Fruit fly (Drosophila melanogaster): ENCODE data around the gene mRpL55.
A peak's percentile ranks its signal among the peaks of the same experiment; 100 is the strongest.

The mRpL55 gene

DNA sequence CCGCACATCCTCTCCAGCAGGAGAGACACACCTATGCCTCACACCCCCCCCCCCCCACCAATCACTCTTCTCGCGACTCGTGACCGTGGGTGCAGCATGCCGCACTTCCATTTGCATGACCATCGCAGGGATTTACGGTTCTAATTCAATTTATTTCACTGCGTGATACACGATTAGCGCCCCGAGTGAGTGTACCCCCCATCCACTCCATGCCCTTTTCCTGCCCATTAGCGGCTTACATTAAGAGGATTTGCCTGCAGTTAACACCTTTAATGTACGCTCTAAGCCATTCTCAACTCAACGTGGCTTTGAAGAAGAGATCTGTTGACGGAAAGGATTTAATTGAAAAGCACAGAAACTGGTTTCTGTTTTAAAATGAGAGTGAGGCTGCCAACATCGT lies 42.2 kb downstream of the mRpL55 start:
- no peak for TF ChIP-seq brk (GFP tag; optimal IDR thresholded peaks at IDR 0.05)
- TF ChIP-seq tai (GFP tag; optimal IDR thresholded peaks at IDR 0.05) = no peak
- TF ChIP-seq lola (GFP tag; optimal IDR thresholded peaks at IDR 0.05) = no peak
- no peak for TF ChIP-seq foxo (GFP tag; optimal IDR thresholded peaks at IDR 0.05)
- no peak for TF ChIP-seq Hr83 (GFP tag; optimal IDR thresholded peaks at IDR 0.05; ENCODE audit: poor library complexity, severe bottlenecking)
- TF ChIP-seq GATAd (GFP tag; optimal IDR thresholded peaks at IDR 0.05) = no peak
- no peak for TF ChIP-seq dl (GFP tag; optimal IDR thresholded peaks at IDR 0.05; ENCODE audit: insufficient read depth in 1 of 2, partially characterized antibody in 2 of 2)
- no peak for TF ChIP-seq OdsH (GFP tag; optimal IDR thresholded peaks at IDR 0.05)
- no peak for TF ChIP-seq Hnf4 (GFP tag; optimal IDR thresholded peaks at IDR 0.05)
- no peak for TF ChIP-seq pan (optimal IDR thresholded peaks at IDR 0.05)
- no peak for TF ChIP-seq HLH106 (tag; optimal IDR thresholded peaks at IDR 0.05)
- no peak for TF ChIP-seq dmrt93B (GFP tag; optimal IDR thresholded peaks at IDR 0.05)
- no peak for TF ChIP-seq Vsx2 (GFP tag; optimal IDR thresholded peaks at IDR 0.05; ENCODE audit: partially characterized antibody)
- TF ChIP-seq Rel (GFP tag; optimal IDR thresholded peaks at IDR 0.05) = no peak
- no peak for TF ChIP-seq Rel (tag; optimal IDR thresholded peaks at IDR 0.05)
- TF ChIP-seq rgr (GFP tag; optimal IDR thresholded peaks at IDR 0.05) = no peak
- TF ChIP-seq sv (GFP tag; optimal IDR thresholded peaks at IDR 0.05) = no peak

DNA sequence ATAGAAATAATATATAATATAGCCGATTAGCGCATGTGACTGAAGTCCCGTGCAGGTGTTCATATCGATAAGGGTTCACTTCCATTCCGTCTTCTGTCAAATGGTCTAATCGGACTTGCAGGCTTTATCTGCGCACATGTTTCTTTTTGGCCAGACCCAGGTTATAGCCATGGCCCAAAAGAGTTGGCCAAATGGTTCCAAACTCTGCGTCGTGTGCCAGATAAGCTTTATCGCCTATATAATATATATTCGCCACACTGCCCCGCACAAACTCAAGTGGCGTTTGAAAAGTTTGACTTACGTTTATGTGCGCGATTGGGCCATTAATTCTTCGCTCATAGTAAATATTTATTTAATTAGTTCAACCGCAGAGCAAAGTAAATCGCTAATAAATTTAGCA lies 43.5 kb downstream of the mRpL55 start:
- TF ChIP-seq h (GFP tag; optimal IDR thresholded peaks at IDR 0.05) = peak; percentile 74
- peak; percentile 5 for TF ChIP-seq Dif (GFP tag; optimal IDR thresholded peaks at IDR 0.05; ENCODE audit: partially characterized antibody)
- TF ChIP-seq fru (GFP tag; optimal IDR thresholded peaks at IDR 0.05) = no peak

DNA sequence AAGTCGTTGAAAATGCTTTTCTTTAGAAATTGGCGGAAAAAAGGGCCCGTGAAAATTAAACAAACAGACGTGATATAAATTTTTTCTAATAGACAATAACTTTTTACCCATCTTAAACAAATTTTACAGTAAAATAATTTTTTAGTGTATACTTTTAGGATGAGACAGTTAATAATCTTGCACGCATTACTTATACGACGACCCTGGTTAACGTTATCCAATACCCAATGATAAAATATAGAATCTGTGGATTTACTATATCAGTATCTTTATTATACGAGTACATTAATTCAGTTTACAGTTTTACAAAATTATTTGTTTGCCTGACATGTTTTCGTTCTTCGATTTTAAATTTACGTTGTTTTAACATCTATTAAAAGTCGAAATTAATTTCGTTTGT lies 50.1 kb downstream of the mRpL55 start:
- no peak for TF ChIP-seq OdsH (GFP tag; optimal IDR thresholded peaks at IDR 0.05)
- TF ChIP-seq Dif (GFP tag; optimal IDR thresholded peaks at IDR 0.05; ENCODE audit: partially characterized antibody) = no peak
- TF ChIP-seq pan (optimal IDR thresholded peaks at IDR 0.05) = no peak
- TF ChIP-seq brk (GFP tag; optimal IDR thresholded peaks at IDR 0.05) = no peak
- TF ChIP-seq usp (GFP tag; optimal IDR thresholded peaks at IDR 0.05) = no peak
- no peak for TF ChIP-seq Sp1 (GFP tag; optimal IDR thresholded peaks at IDR 0.05)
- no peak for TF ChIP-seq CG9705 (GFP tag; optimal IDR thresholded peaks at IDR 0.05)
- TF ChIP-seq Abd-B (GFP tag; optimal IDR thresholded peaks at IDR 0.05) = no peak
- no peak for TF ChIP-seq CG32264 (GFP tag; optimal IDR thresholded peaks at IDR 0.05)
